Worm (Caenorhabditis elegans) whole organism, late embryonic: ENCODE results near the gene ins-3.

Experiments
- C38D4.7 ChIP-seq: fragments of 200-800 bp; sonication (Bioruptor generic); optimal IDR thresholded peaks from 2 replicates; lab custom pipeline; 2018; ENCODE audit warnings: mild to moderate bottlenecking, missing genetic modification characterization, moderate library complexity, missing compliant biosample characterization
- F13H6.1 ChIP-seq: sonication (generic microtip); optimal IDR thresholded peaks from 2 replicates; lab custom pipeline; 2016; ENCODE audit warnings: missing genetic modification characterization, missing compliant biosample characterization
- K09A11.1 ChIP-seq: sonication (generic microtip); optimal IDR thresholded peaks from 2 replicates; lab custom pipeline; 2017; ENCODE audit warnings: antibody characterized with exemption, mild to moderate bottlenecking, missing genetic modification characterization, missing compliant biosample characterization; ENCODE audit not compliant: insufficient read depth
- T23F11.4 ChIP-seq: fragments of 200-800 bp; sonication (Bioruptor generic); optimal IDR thresholded peaks from 2 replicates; lab custom pipeline; 2018; ENCODE audit warnings: mild to moderate bottlenecking, missing genetic modification characterization, missing compliant biosample characterization
- Y22D7AL.16 ChIP-seq: sonication (generic microtip); optimal IDR thresholded peaks from 2 replicates; lab custom pipeline; 2016; ENCODE audit warnings: missing genetic modification characterization, missing compliant biosample characterization
- ahr-1 ChIP-seq: sonication (generic microtip); optimal IDR thresholded peaks from 2 replicates; lab custom pipeline; 2016; ENCODE audit warnings: missing genetic modification characterization, missing compliant biosample characterization
- ama-1 ChIP-seq: fragments of 150-350 bp; optimal IDR thresholded peaks from 2 replicates; lab custom pipeline; 2014
- ceh-14 ChIP-seq: sonication (generic microtip); optimal IDR thresholded peaks from 2 replicates; lab custom pipeline; 2016; ENCODE audit warnings: missing genotype, missing genetic modification characterization, missing compliant biosample characterization
- ceh-18 ChIP-seq: sonication (generic microtip); optimal IDR thresholded peaks from 2 replicates; lab custom pipeline; 2016; ENCODE audit warnings: missing genetic modification characterization, missing compliant biosample characterization
- ceh-19 ChIP-seq: fragments of 200-800 bp; sonication (Bioruptor generic); optimal IDR thresholded peaks from 2 replicates; lab custom pipeline; 2018; ENCODE audit warnings: mild to moderate bottlenecking, missing genetic modification characterization, missing compliant biosample characterization
- ceh-2 ChIP-seq: sonication (generic microtip); optimal IDR thresholded peaks from 2 replicates; lab custom pipeline; 2016; ENCODE audit warnings: missing genotype, missing genetic modification characterization, missing compliant biosample characterization
- ceh-22 ChIP-seq: sonication (generic microtip); optimal IDR thresholded peaks from 2 replicates; lab custom pipeline; 2017; ENCODE audit warnings: missing biosample characterization, missing genetic modification characterization
- ceh-30 ChIP-seq: fragments of 150-350 bp; optimal IDR thresholded peaks from 2 replicates; lab custom pipeline; 2014; ENCODE audit warnings: missing biosample characterization, missing genetic modification characterization
- ceh-31 ChIP-seq: sonication (generic microtip); optimal IDR thresholded peaks from 2 replicates; lab custom pipeline; 2016; ENCODE audit warnings: missing genetic modification characterization, missing compliant biosample characterization
- ceh-34 ChIP-seq: sonication (generic microtip); optimal IDR thresholded peaks from 2 replicates; lab custom pipeline; 2016; ENCODE audit warnings: mild to moderate bottlenecking, missing genetic modification characterization, missing compliant biosample characterization
- ceh-45 ChIP-seq: fragments of 200-800 bp; sonication (Bioruptor generic); IDR thresholded peaks from 2 replicates; pipeline ENCODE4 v1.3.6; 2022; ENCODE audit warnings: missing genetic modification reagents, missing genetic modification characterization, missing compliant biosample characterization
- ceh-48 ChIP-seq: sonication (generic microtip); optimal IDR thresholded peaks from 2 replicates; lab custom pipeline; 2016; ENCODE audit warnings: missing genetic modification characterization, inconsistent platforms, missing compliant biosample characterization
- ceh-9 ChIP-seq: sonication (generic microtip); optimal IDR thresholded peaks from 2 replicates; lab custom pipeline; 2016; ENCODE audit warnings: mild to moderate bottlenecking, missing genetic modification characterization, inconsistent platforms, missing compliant biosample characterization
- che-1 ChIP-seq: sonication (generic microtip); optimal IDR thresholded peaks from 2 replicates; lab custom pipeline; 2016; ENCODE audit warnings: mild to moderate bottlenecking, missing genetic modification characterization, missing compliant biosample characterization
- dmd-4 ChIP-seq: sonication (generic microtip); optimal IDR thresholded peaks from 2 replicates; lab custom pipeline; 2016; ENCODE audit warnings: borderline replicate concordance, missing genetic modification characterization, missing compliant biosample characterization
- dve-1 ChIP-seq: sonication (generic microtip); optimal IDR thresholded peaks from 2 replicates; lab custom pipeline; 2017; ENCODE audit warnings: antibody characterized with exemption, mild to moderate bottlenecking, missing genetic modification characterization, missing compliant biosample characterization
- elt-2 ChIP-seq: sonication (generic microtip); optimal IDR thresholded peaks from 2 replicates; lab custom pipeline; 2016; ENCODE audit warnings: missing genetic modification reagents, missing genetic modification characterization, missing compliant biosample characterization
- fax-1 ChIP-seq: sonication (generic microtip); optimal IDR thresholded peaks from 2 replicates; lab custom pipeline; 2016; ENCODE audit warnings: missing genotype, missing genetic modification characterization, missing compliant biosample characterization
- hlh-15 ChIP-seq: sonication (generic microtip); optimal IDR thresholded peaks from 2 replicates; lab custom pipeline; 2016; ENCODE audit warnings: missing genetic modification characterization, missing compliant biosample characterization
- hlh-30 ChIP-seq: sonication (generic microtip); optimal IDR thresholded peaks from 2 replicates; lab custom pipeline; 2017; ENCODE audit warnings: antibody characterized with exemption, missing genetic modification characterization, missing compliant biosample characterization; ENCODE audit not compliant: insufficient read depth
- lim-6 ChIP-seq: sonication (generic microtip); optimal IDR thresholded peaks from 2 replicates; lab custom pipeline; 2016; ENCODE audit warnings: missing genetic modification characterization, missing compliant biosample characterization
- lin-11 ChIP-seq: fragments of 200-800 bp; sonication (Bioruptor generic); optimal IDR thresholded peaks from 2 replicates; lab custom pipeline; 2018; ENCODE audit warnings: mild to moderate bottlenecking, missing genetic modification characterization, missing compliant biosample characterization
- madf-2 ChIP-seq: sonication (generic microtip); optimal IDR thresholded peaks from 2 replicates; lab custom pipeline; 2017; ENCODE audit warnings: missing genetic modification characterization, missing compliant biosample characterization
- mec-3 ChIP-seq: sonication (generic microtip); optimal IDR thresholded peaks from 2 replicates; lab custom pipeline; 2016; ENCODE audit warnings: borderline replicate concordance, missing genetic modification characterization, missing compliant biosample characterization
- nfya-1 ChIP-seq: sonication (generic microtip); optimal IDR thresholded peaks from 2 replicates; lab custom pipeline; 2017; ENCODE audit warnings: missing genetic modification characterization, mild to moderate bottlenecking, missing compliant biosample characterization, antibody characterized with exemption, moderate library complexity
- nhr-11 ChIP-seq: fragments of 150-350 bp; optimal IDR thresholded peaks from 2 replicates; lab custom pipeline; 2014; ENCODE audit warnings: missing biosample characterization, missing genetic modification characterization
- npax-4 ChIP-seq: sonication (generic microtip); optimal IDR thresholded peaks from 2 replicates; lab custom pipeline; 2016; ENCODE audit warnings: missing genetic modification characterization, missing compliant biosample characterization
- odd-2 ChIP-seq: sonication (generic microtip); optimal IDR thresholded peaks from 2 replicates; lab custom pipeline; 2017; ENCODE audit warnings: antibody characterized with exemption, mild to moderate bottlenecking, missing genetic modification characterization, missing compliant biosample characterization
- pag-3 ChIP-seq: sonication (generic microtip); optimal IDR thresholded peaks from 2 replicates; lab custom pipeline; 2016; ENCODE audit warnings: missing compliant biosample characterization, missing genetic modification characterization, borderline replicate concordance
- pat-9 ChIP-seq: fragments of 200-800 bp; sonication (Bioruptor generic); optimal IDR thresholded peaks from 2 replicates; lab custom pipeline; 2018; ENCODE audit warnings: mild to moderate bottlenecking, missing genetic modification characterization, moderate library complexity, missing compliant biosample characterization
- pax-1 ChIP-seq: fragments of 150-350 bp; optimal IDR thresholded peaks from 2 replicates; lab custom pipeline; 2014; ENCODE audit warnings: missing biosample characterization, missing genetic modification characterization
- pha-2 ChIP-seq: sonication (generic microtip); optimal IDR thresholded peaks from 2 replicates; lab custom pipeline; 2017; ENCODE audit warnings: mild to moderate bottlenecking, missing genetic modification characterization, missing compliant biosample characterization
- pros-1 ChIP-seq: fragments of 150-350 bp; optimal IDR thresholded peaks from 2 replicates; lab custom pipeline; 2014; ENCODE audit warnings: missing biosample characterization, missing genetic modification reagents, missing genetic modification characterization
- ref-2 ChIP-seq: sonication (generic microtip); optimal IDR thresholded peaks from 2 replicates; lab custom pipeline; 2016; ENCODE audit warnings: missing genetic modification characterization, missing compliant biosample characterization
- sdc-2 ChIP-seq: sonication (generic microtip); optimal IDR thresholded peaks from 2 replicates; lab custom pipeline; 2016; ENCODE audit warnings: missing genotype, missing genetic modification characterization, missing compliant biosample characterization
- sox-2 ChIP-seq: fragments of 200-800 bp; sonication (Bioruptor generic); IDR thresholded peaks from 2 replicates; pipeline ENCODE4 v1.3.6; 2022; ENCODE audit warnings: missing genetic modification reagents, missing genetic modification characterization, missing compliant biosample characterization
- syd-9 ChIP-seq: sonication (generic microtip); optimal IDR thresholded peaks from 2 replicates; lab custom pipeline; 2016; ENCODE audit warnings: mild to moderate bottlenecking, missing genetic modification characterization, moderate library complexity, missing compliant biosample characterization
- tbx-2 ChIP-seq: sonication (generic microtip); optimal IDR thresholded peaks from 2 replicates; lab custom pipeline; 2016; ENCODE audit warnings: missing genetic modification characterization, missing compliant biosample characterization
- unc-42 ChIP-seq: sonication (generic microtip); optimal IDR thresholded peaks from 2 replicates; lab custom pipeline; 2016; ENCODE audit warnings: missing genotype, missing genetic modification characterization, missing compliant biosample characterization
- unc-55 ChIP-seq: sonication (generic microtip); optimal IDR thresholded peaks from 2 replicates; lab custom pipeline; 2017; ENCODE audit warnings: missing biosample characterization, missing genetic modification reagents, missing genetic modification characterization
- unc-86 ChIP-seq: sonication (generic microtip); optimal IDR thresholded peaks from 2 replicates; lab custom pipeline; 2016; ENCODE audit warnings: missing genetic modification characterization, missing compliant biosample characterization

The ins-3 gene

DNA sequence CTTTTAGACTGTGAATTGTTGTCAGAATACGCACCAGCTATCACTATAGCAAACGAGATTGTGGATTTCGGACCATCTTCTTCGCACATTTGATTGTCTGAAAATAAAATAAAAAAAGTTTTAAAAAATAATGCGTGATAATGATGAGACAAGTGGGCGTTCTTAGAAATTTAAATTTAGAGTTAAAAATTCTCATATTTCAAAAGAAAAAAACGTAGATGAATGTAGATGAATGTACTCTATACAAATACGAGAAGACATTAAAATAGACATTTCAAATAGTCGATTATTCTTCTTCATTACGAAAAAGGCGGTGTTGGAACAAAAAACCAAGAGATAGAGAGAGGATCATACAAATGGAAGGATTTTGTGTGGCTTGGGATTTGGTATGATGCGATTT is 15.7 kb downstream of the ins-3 start, which contains the start of gene B0034.5:
Gene B0034.5 (minus strand): TSS at position 101 of the 400 bp plus-strand sequence.
- TF ChIP-seq pat-9 (tag; lab: Kevin White, UChicago): no peak
- TF ChIP-seq dmd-4 (tag; lab: Kevin White, UChicago): no peak
- TF ChIP-seq tbx-2 (tag; lab: Kevin White, UChicago): no peak
- TF ChIP-seq odd-2 (tag; lab: Kevin White, UChicago): no peak
- TF ChIP-seq ceh-14: no peak
- no peak for TF ChIP-seq hlh-30
- TF ChIP-seq unc-42 (tag; lab: Kevin White, UChicago): no peak
- no peak for TF ChIP-seq F13H6.1
- no peak for TF ChIP-seq nfya-1 (tag; lab: Kevin White, UChicago)
- no peak for TF ChIP-seq K09A11.1 (tag; lab: Kevin White, UChicago)
- TF ChIP-seq npax-4 (tag; lab: Kevin White, UChicago): no peak
- TF ChIP-seq sox-2: no peak
- no peak for TF ChIP-seq unc-55
- TF ChIP-seq nhr-11 (tag; lab: Kevin White, UChicago): no peak
- TF ChIP-seq T23F11.4 (GFP tag; lab: Kevin White, UChicago): no peak

DNA sequence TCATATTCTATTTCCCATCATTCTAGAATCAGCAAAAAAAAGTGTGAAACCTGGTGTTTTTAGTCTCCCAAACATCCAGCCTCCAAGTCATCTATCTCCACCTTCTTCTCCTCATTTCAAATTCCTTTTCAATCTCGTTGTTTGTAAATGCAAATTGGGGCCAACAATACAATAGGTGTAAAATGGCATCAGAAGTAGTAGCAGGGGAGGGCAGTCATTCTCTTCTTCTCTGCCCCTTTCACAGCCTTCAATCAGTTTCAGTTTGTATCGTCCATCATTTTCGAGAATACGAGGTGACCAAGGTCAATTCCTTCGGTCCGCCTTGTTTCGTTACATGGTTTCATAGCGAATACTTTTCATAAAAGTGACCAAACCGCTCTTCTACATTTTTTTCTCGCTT is 21.3 kb downstream of the ins-3 start, which contains the start of gene B0034.4:
Gene B0034.4 (minus strand): TSS at position 229 of the 400 bp plus-strand sequence.
- TF ChIP-seq ceh-22 (tag; lab: Kevin White, UChicago) (no peak), ceh-9 (tag; lab: Kevin White, UChicago) (no peak), pag-3 (tag; lab: Kevin White, UChicago) (no peak), madf-2 (tag; lab: Kevin White, UChicago) (no peak), fax-1 (tag; lab: Kevin White, UChicago) (no peak), ceh-45 (GFP tag; lab: Robert Waterston, UW) (no peak), ama-1 (lab: Kevin White, UChicago) (no peak), pros-1 (tag; lab: Kevin White, UChicago) (no peak)
- TF ChIP-seq, all 69 proteins: peak for 0

DNA sequence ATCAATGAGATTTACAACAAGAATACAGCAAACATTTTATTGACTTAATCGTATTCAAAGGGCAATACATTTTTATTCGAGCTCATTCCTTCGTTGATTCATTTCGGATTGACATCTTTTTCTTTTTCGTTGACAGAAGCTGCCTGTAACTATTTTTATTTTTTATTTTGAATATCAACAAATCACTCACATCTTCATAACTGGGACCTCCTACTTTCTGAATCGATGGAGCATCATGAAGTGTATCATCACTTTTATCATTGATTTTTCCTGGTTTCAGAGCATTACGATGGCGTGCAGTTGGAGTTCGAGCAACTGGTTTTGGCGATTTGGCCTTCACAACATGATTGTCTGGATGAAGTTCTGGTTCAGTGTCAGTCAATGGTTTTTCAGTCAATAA is 22.5 kb downstream of the ins-3 start, which contains the start of gene B0034.1:
Gene B0034.1 (plus strand): TSS at position 301 of the 400 bp plus-strand sequence.
- no peak for TF ChIP-seq ref-2 (tag; lab: Kevin White, UChicago)
- no peak for TF ChIP-seq mec-3 (tag; lab: Kevin White, UChicago)
- TF ChIP-seq lim-6 (tag; lab: Kevin White, UChicago): no peak
- TF ChIP-seq pax-1: no peak
- TF ChIP-seq unc-86 (tag; lab: Kevin White, UChicago): no peak
- TF ChIP-seq C38D4.7 (GFP tag; lab: Kevin White, UChicago): no peak
- TF ChIP-seq ceh-19 (GFP tag; lab: Kevin White, UChicago): no peak
- no peak for TF ChIP-seq pha-2 (tag; lab: Kevin White, UChicago)
- no peak for TF ChIP-seq ceh-30 (tag; lab: Kevin White, UChicago)
- TF ChIP-seq ceh-34 (tag; lab: Kevin White, UChicago): no peak

DNA sequence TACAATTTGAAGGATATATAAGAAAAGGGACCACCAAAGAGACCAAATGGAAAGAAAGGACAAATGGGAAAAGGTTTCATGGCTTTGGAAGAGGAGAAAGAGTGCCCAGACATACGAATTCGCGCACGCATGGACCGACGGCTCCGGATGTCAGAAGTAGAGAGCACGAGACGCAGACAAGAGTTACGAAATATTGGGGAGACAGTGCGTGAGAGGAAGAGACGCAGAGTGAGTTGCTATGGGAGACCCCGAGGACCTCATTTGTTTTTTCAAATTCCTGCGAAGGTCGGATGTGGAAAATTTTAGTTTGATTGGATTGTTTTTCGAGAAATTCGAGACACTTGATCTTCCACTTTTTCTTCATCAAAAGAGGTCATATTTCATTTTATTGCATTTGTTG is 23.9 kb downstream of the ins-3 start:
- TF ChIP-seq ceh-18 (no peak), ref-2 (tag; lab: Kevin White, UChicago) (no peak), tbx-2 (tag; lab: Kevin White, UChicago) (no peak), syd-9 (no peak), pha-2 (tag; lab: Kevin White, UChicago) (no peak), ama-1 (lab: Kevin White, UChicago) (no peak), pax-1 (no peak), ceh-22 (tag; lab: Kevin White, UChicago) (no peak), ceh-14 (no peak), npax-4 (tag; lab: Kevin White, UChicago) (no peak), dve-1 (no peak), ceh-2 (tag; lab: Kevin White, UChicago) (no peak), unc-55 (peak; percentile 40), madf-2 (tag; lab: Kevin White, UChicago) (no peak), sdc-2 (tag; lab: Kevin White, UChicago) (no peak), ceh-30 (tag; lab: Kevin White, UChicago) (no peak), lin-11 (tag; lab: Kevin White, UChicago) (no peak), hlh-15 (tag; lab: Kevin White, UChicago) (no peak), elt-2 (tag; lab: Kevin White, UChicago) (no peak), ahr-1 (tag; lab: Kevin White, UChicago) (no peak), ceh-31 (tag; lab: Kevin White, UChicago) (peak; percentile 50), Y22D7AL.16 (tag; lab: Kevin White, UChicago) (no peak), nhr-11 (tag; lab: Kevin White, UChicago) (no peak), che-1 (tag; lab: Kevin White, UChicago) (no peak), ceh-34 (tag; lab: Kevin White, UChicago) (peak; percentile 25), ceh-48 (no peak)
